Worm (Caenorhabditis elegans): ENCODE data around the gene dylt-3.

- TF ChIP-seq T22C8.4 (GFP tag; IDR thresholded peaks at IDR 0.05), result no peak
- TF ChIP-seq klf-2 (GFP tag; conservative IDR thresholded peaks at IDR 0.05), result no peak
- no peak for TF ChIP-seq cog-1 (tag; optimal IDR thresholded peaks at IDR 0.05)
Measured at ce11 chrII:8230976-8231375, 49.4 kb downstream of the dylt-3 start, which contains the start of gene M110.9.

Measured in whole organism, midembryonic.